Worm (Caenorhabditis elegans) whole organism, late embryonic: ENCODE data around the gene Y43F4A.4.

ENCODE experiments used
- C38D4.7 ChIP-seq: fragments of 200-800 bp; sonication (Bioruptor generic); optimal IDR thresholded peaks from 2 replicates; lab custom pipeline; 2018; ENCODE audit warnings: mild to moderate bottlenecking, missing genetic modification characterization, moderate library complexity, missing compliant biosample characterization
- K02D7.2 ChIP-seq: sonication (generic microtip); optimal IDR thresholded peaks from 2 replicates; lab custom pipeline; 2017; ENCODE audit warnings: mild to moderate bottlenecking, missing genetic modification characterization, missing compliant biosample characterization
- Y22D7AL.16 ChIP-seq: sonication (generic microtip); optimal IDR thresholded peaks from 2 replicates; lab custom pipeline; 2016; ENCODE audit warnings: missing genetic modification characterization, missing compliant biosample characterization
- ahr-1 ChIP-seq: sonication (generic microtip); optimal IDR thresholded peaks from 2 replicates; lab custom pipeline; 2016; ENCODE audit warnings: missing genetic modification characterization, missing compliant biosample characterization
- ama-1 ChIP-seq: fragments of 150-350 bp; optimal IDR thresholded peaks from 2 replicates; lab custom pipeline; 2014
- ceh-14 ChIP-seq: sonication (generic microtip); optimal IDR thresholded peaks from 2 replicates; lab custom pipeline; 2016; ENCODE audit warnings: missing genotype, missing genetic modification characterization, missing compliant biosample characterization
- ceh-18 ChIP-seq: sonication (generic microtip); optimal IDR thresholded peaks from 2 replicates; lab custom pipeline; 2016; ENCODE audit warnings: missing genetic modification characterization, missing compliant biosample characterization
- ceh-19 ChIP-seq: fragments of 200-800 bp; sonication (Bioruptor generic); optimal IDR thresholded peaks from 2 replicates; lab custom pipeline; 2018; ENCODE audit warnings: mild to moderate bottlenecking, missing genetic modification characterization, missing compliant biosample characterization
- ceh-2 ChIP-seq: sonication (generic microtip); optimal IDR thresholded peaks from 2 replicates; lab custom pipeline; 2016; ENCODE audit warnings: missing genotype, missing genetic modification characterization, missing compliant biosample characterization
- ceh-22 ChIP-seq: sonication (generic microtip); optimal IDR thresholded peaks from 2 replicates; lab custom pipeline; 2017; ENCODE audit warnings: missing biosample characterization, missing genetic modification characterization
- ceh-31 ChIP-seq: sonication (generic microtip); optimal IDR thresholded peaks from 2 replicates; lab custom pipeline; 2016; ENCODE audit warnings: missing genetic modification characterization, missing compliant biosample characterization
- ceh-6 ChIP-seq: fragments of 200-800 bp; sonication (Bioruptor generic); optimal IDR thresholded peaks from 2 replicates; lab custom pipeline; 2018; ENCODE audit warnings: mild to moderate bottlenecking, missing genetic modification characterization, missing compliant biosample characterization
- che-1 ChIP-seq: sonication (generic microtip); optimal IDR thresholded peaks from 2 replicates; lab custom pipeline; 2016; ENCODE audit warnings: mild to moderate bottlenecking, missing genetic modification characterization, missing compliant biosample characterization
- dve-1 ChIP-seq: sonication (generic microtip); optimal IDR thresholded peaks from 2 replicates; lab custom pipeline; 2017; ENCODE audit warnings: antibody characterized with exemption, mild to moderate bottlenecking, missing genetic modification characterization, missing compliant biosample characterization
- elt-2 ChIP-seq: sonication (generic microtip); optimal IDR thresholded peaks from 2 replicates; lab custom pipeline; 2016; ENCODE audit warnings: missing genetic modification reagents, missing genetic modification characterization, missing compliant biosample characterization
- elt-4 ChIP-seq: sonication (generic microtip); optimal IDR thresholded peaks from 2 replicates; lab custom pipeline; 2016; ENCODE audit warnings: missing genetic modification characterization, missing compliant biosample characterization
- fkh-10 ChIP-seq: fragments of 150-350 bp; optimal IDR thresholded peaks from 2 replicates; lab custom pipeline; 2014; ENCODE audit warnings: missing biosample characterization, missing genetic modification reagents, missing genetic modification characterization
- fkh-6 ChIP-seq: sonication (generic microtip); optimal IDR thresholded peaks from 2 replicates; lab custom pipeline; 2016; ENCODE audit warnings: missing genetic modification characterization, missing compliant biosample characterization
- hlh-30 ChIP-seq: sonication (generic microtip); optimal IDR thresholded peaks from 2 replicates; lab custom pipeline; 2017; ENCODE audit warnings: antibody characterized with exemption, missing genetic modification characterization, missing compliant biosample characterization; ENCODE audit not compliant: insufficient read depth
- hlh-6 ChIP-seq: sonication (generic microtip); optimal IDR thresholded peaks from 2 replicates; lab custom pipeline; 2016; ENCODE audit warnings: missing genotype, missing genetic modification characterization, missing compliant biosample characterization
- mec-3 ChIP-seq: sonication (generic microtip); optimal IDR thresholded peaks from 2 replicates; lab custom pipeline; 2016; ENCODE audit warnings: borderline replicate concordance, missing genetic modification characterization, missing compliant biosample characterization
- npax-4 ChIP-seq: sonication (generic microtip); optimal IDR thresholded peaks from 2 replicates; lab custom pipeline; 2016; ENCODE audit warnings: missing genetic modification characterization, missing compliant biosample characterization
- odd-2 ChIP-seq: sonication (generic microtip); optimal IDR thresholded peaks from 2 replicates; lab custom pipeline; 2017; ENCODE audit warnings: antibody characterized with exemption, mild to moderate bottlenecking, missing genetic modification characterization, missing compliant biosample characterization
- pag-3 ChIP-seq: sonication (generic microtip); optimal IDR thresholded peaks from 2 replicates; lab custom pipeline; 2016; ENCODE audit warnings: missing compliant biosample characterization, missing genetic modification characterization, borderline replicate concordance
- pat-9 ChIP-seq: fragments of 200-800 bp; sonication (Bioruptor generic); optimal IDR thresholded peaks from 2 replicates; lab custom pipeline; 2018; ENCODE audit warnings: mild to moderate bottlenecking, missing genetic modification characterization, moderate library complexity, missing compliant biosample characterization
- pros-1 ChIP-seq: fragments of 150-350 bp; optimal IDR thresholded peaks from 2 replicates; lab custom pipeline; 2014; ENCODE audit warnings: missing biosample characterization, missing genetic modification reagents, missing genetic modification characterization
- ref-2 ChIP-seq: sonication (generic microtip); optimal IDR thresholded peaks from 2 replicates; lab custom pipeline; 2016; ENCODE audit warnings: missing genetic modification characterization, missing compliant biosample characterization
- rnt-1 ChIP-seq: sonication (generic microtip); optimal IDR thresholded peaks from 2 replicates; lab custom pipeline; 2016; ENCODE audit warnings: missing genetic modification characterization, missing compliant biosample characterization
- sox-2 ChIP-seq: fragments of 200-800 bp; sonication (Bioruptor generic); IDR thresholded peaks from 2 replicates; pipeline ENCODE4 v1.3.6; 2022; ENCODE audit warnings: missing genetic modification reagents, missing genetic modification characterization, missing compliant biosample characterization
- sox-4 ChIP-seq: sonication (generic microtip); optimal IDR thresholded peaks from 2 replicates; lab custom pipeline; 2017; ENCODE audit warnings: mild to moderate bottlenecking, missing genetic modification characterization, inconsistent platforms, missing compliant biosample characterization
- tbx-2 ChIP-seq: sonication (generic microtip); optimal IDR thresholded peaks from 2 replicates; lab custom pipeline; 2016; ENCODE audit warnings: missing genetic modification characterization, missing compliant biosample characterization
- ttx-3 ChIP-seq: sonication (generic microtip); optimal IDR thresholded peaks from 2 replicates; lab custom pipeline; 2016; ENCODE audit warnings: missing genetic modification reagents, missing genetic modification characterization, missing compliant biosample characterization
- unc-3 ChIP-seq, 2 experiments: fragments of 200-800 bp in 1 of 2; sonication (Bioruptor generic) in 1 of 2; sonication (generic microtip) in 1 of 2; conservative IDR thresholded peaks in 1 of 2; optimal IDR thresholded peaks in 1 of 2; 2 replicates each; pipeline versions ENCODE4 v1.3.6 to Lab custom; 2016 to 2022; ENCODE audit warnings: missing compliant biosample characterization in 2 of 2, missing genetic modification characterization in 2 of 2, missing genetic modification reagents in 1 of 2
- unc-42 ChIP-seq: sonication (generic microtip); optimal IDR thresholded peaks from 2 replicates; lab custom pipeline; 2016; ENCODE audit warnings: missing genotype, missing genetic modification characterization, missing compliant biosample characterization

Gene Y43F4A.4

ce11 chrIII:13213111-13213510 is 32.3 kb upstream of the Y43F4A.4 start:
- no peak for TF ChIP-seq sox-2 (GFP tag; lab: Robert Waterston, UW)
- no peak for TF ChIP-seq C38D4.7 (GFP tag; lab: Kevin White, UChicago)
- no peak for TF ChIP-seq unc-3 (GFP tag; conservative IDR thresholded peaks at IDR 0.05; lab: Robert Waterston, UW)
- TF ChIP-seq unc-3 (tag; optimal IDR thresholded peaks at IDR 0.05; lab: Kevin White, UChicago) = no peak
- no peak for TF ChIP-seq ceh-18 (tag; lab: Kevin White, UChicago)
- no peak for TF ChIP-seq elt-2 (tag; lab: Kevin White, UChicago)
- no peak for TF ChIP-seq ceh-2 (tag; lab: Kevin White, UChicago)
- no peak for TF ChIP-seq ttx-3
- no peak for TF ChIP-seq Y22D7AL.16 (tag; lab: Kevin White, UChicago)
- TF ChIP-seq fkh-10 (GFP tag; lab: Kevin White, UChicago) = no peak
- TF ChIP-seq rnt-1 (tag; lab: Kevin White, UChicago) = no peak
- no peak for TF ChIP-seq pag-3 (tag; lab: Kevin White, UChicago)
- no peak for TF ChIP-seq ceh-19 (GFP tag; lab: Kevin White, UChicago)
- TF ChIP-seq ceh-22 (tag; lab: Kevin White, UChicago) = no peak
- TF ChIP-seq unc-42 (tag; lab: Kevin White, UChicago) = no peak
- TF ChIP-seq ref-2 (tag; lab: Kevin White, UChicago) = no peak

ce11 chrIII:13215682-13216081 is 29.7 kb upstream of the Y43F4A.4 start:
- TF ChIP-seq C38D4.7 (GFP tag; lab: Kevin White, UChicago) (no peak), sox-4 (tag; lab: Kevin White, UChicago) (no peak), unc-42 (tag; lab: Kevin White, UChicago) (peak; percentile 10), K02D7.2 (no peak), ceh-6 (GFP tag; lab: Kevin White, UChicago) (no peak)

- TF ChIP-seq ceh-14 (tag; lab: Kevin White, UChicago) = no peak
Measured at ce11 chrIII:13216488-13217016, 28.8 kb upstream of the Y43F4A.4 start.

- TF ChIP-seq odd-2 (tag; lab: Kevin White, UChicago) (no peak), mec-3 (no peak), ama-1 (lab: Kevin White, UChicago) (no peak), Y22D7AL.16 (tag; lab: Kevin White, UChicago) (no peak), elt-4 (tag; lab: Kevin White, UChicago) (no peak), npax-4 (tag; lab: Kevin White, UChicago) (no peak), dve-1 (tag; lab: Kevin White, UChicago) (no peak), hlh-30 (tag; lab: Kevin White, UChicago) (no peak)
Measured at ce11 chrIII:13222772-13223171, 22.6 kb upstream of the Y43F4A.4 start, which contains the start of gene Y43F4A.1. Gene Y43F4A.1 (plus strand): TSS chrIII:13223072.

ce11 chrIII:13224395-13224794 is 21.0 kb upstream of the Y43F4A.4 start:
- TF ChIP-seq hlh-30 (tag; lab: Kevin White, UChicago) (peak; percentile 51), ahr-1 (tag; lab: Kevin White, UChicago) (no peak), pag-3 (tag; lab: Kevin White, UChicago) (no peak), che-1 (peak; percentile 22), pat-9 (tag; lab: Kevin White, UChicago) (peak; percentile 50), pros-1 (tag; lab: Kevin White, UChicago) (no peak), tbx-2 (tag; lab: Kevin White, UChicago) (peak; percentile 36), hlh-6 (tag; lab: Kevin White, UChicago) (peak; percentile 6), ceh-31 (tag; lab: Kevin White, UChicago) (no peak), fkh-6 (tag; lab: Kevin White, UChicago) (no peak)
